Worm (Caenorhabditis elegans): ENCODE data around the gene srw-33.

DNA sequence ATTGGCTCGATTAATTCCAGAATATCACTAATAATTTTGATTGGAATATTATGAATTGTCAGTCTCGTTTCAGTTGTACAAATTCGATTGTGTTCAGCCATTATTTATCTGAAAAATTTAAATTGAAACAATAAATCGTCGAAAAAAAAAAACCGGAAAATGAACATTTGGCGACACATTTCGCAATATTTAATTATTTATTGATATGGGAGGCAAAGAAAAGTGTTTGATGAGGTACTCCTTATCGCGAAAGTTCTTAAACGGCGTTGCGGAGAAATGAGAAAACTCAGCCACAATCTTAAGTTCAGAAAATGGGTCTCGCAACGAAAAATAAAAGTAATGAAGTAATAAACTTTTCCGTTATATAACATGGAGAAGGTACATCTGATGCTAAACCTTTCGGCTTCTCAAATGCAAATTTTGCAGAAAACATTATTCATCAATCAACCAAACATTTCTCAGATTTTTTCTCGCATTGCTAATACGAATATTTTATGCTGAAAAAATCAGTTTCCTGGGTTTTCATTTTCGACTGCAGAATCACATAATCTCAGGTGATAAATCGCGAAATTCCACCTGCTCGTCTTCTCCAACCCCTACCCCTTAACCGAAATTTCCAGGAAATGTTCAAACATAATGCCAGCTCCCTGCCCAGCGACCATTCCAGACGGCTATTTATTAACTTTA, 51.5 kb downstream of the srw-33 start, which contains the start of the genes T06E6.15 and sri-7:
- no peak for TF ChIP-seq ztf-4 (tag; optimal IDR thresholded peaks at IDR 0.05)
- no peak for TF ChIP-seq egl-27 (tag; optimal IDR thresholded peaks at IDR 0.05)
- no peak for TF ChIP-seq Y55F3AM.14 (GFP tag; optimal IDR thresholded peaks at IDR 0.05)
